Worm (Caenorhabditis elegans) whole organism, L4 larva: ENCODE measurements around the gene ZC13.10.
A peak's percentile ranks its signal among the peaks of the same experiment; 100 is the strongest.

Experiments
- D1046.2 ChIP-seq: fragments of 200-800 bp; sonication (Bioruptor generic); IDR thresholded peaks from 2 replicates; pipeline ENCODE4 v1.3.6; 2022; ENCODE audit warnings: missing genetic modification characterization, missing compliant biosample characterization
- Y105C5A.15 ChIP-seq: fragments of 200-800 bp; sonication (Bioruptor generic); IDR thresholded peaks from 2 replicates; pipeline ENCODE4 v1.3.6; 2022; ENCODE audit warnings: missing genetic modification characterization, missing compliant biosample characterization
- Y48G9A.11 ChIP-seq: fragments of 200-800 bp; sonication (Bioruptor generic); IDR thresholded peaks from 2 replicates; pipeline ENCODE4 v1.3.6; 2022; ENCODE audit warnings: missing genetic modification reagents, missing genetic modification characterization, missing compliant biosample characterization
- aha-1 ChIP-seq: fragments of 150-350 bp; peaks from one replicate; lab custom pipeline; 2014; ENCODE audit warnings: missing biosample characterization, missing genetic modification characterization
- ama-1 ChIP-seq: fragments of 150-350 bp; optimal IDR thresholded peaks from 2 replicates; lab custom pipeline; 2014; ENCODE audit warnings: inconsistent platforms, mixed read lengths
- ceh-20 ChIP-seq: fragments of 200-800 bp; sonication (Bioruptor generic); IDR thresholded peaks from 2 replicates; pipeline ENCODE4 v1.3.6; 2022; ENCODE audit warnings: missing genetic modification reagents, missing genetic modification characterization, missing compliant biosample characterization
- ceh-32 ChIP-seq: sonication (generic microtip); optimal IDR thresholded peaks from 2 replicates; lab custom pipeline; 2016; ENCODE audit warnings: mild to moderate bottlenecking, missing genetic modification characterization, missing compliant biosample characterization; ENCODE audit not compliant: poor library complexity
- ceh-44 ChIP-seq: fragments of 200-800 bp; sonication (Bioruptor generic); IDR thresholded peaks from 2 replicates; pipeline ENCODE4 v1.3.6; 2022; ENCODE audit warnings: missing genetic modification reagents, missing genetic modification characterization, missing compliant biosample characterization
- ctbp-1 ChIP-seq: fragments of 200-800 bp; sonication (Bioruptor generic); IDR thresholded peaks from 2 replicates; pipeline ENCODE4 v1.3.6; 2022; ENCODE audit warnings: missing genetic modification reagents, missing genetic modification characterization, missing compliant biosample characterization
- dve-1 ChIP-seq: sonication (generic microtip); optimal IDR thresholded peaks from 2 replicates; lab custom pipeline; 2017; ENCODE audit warnings: antibody characterized with exemption, mild to moderate bottlenecking, missing genetic modification characterization, missing compliant biosample characterization; ENCODE audit not compliant: insufficient read depth
- egl-27 ChIP-seq: sonication (generic microtip); optimal IDR thresholded peaks from 3 replicates; lab custom pipeline; 2017; ENCODE audit warnings: missing biosample characterization, missing genetic modification reagents, missing genetic modification characterization
- fkh-10 ChIP-seq: fragments of 150-350 bp; optimal IDR thresholded peaks from 2 replicates; lab custom pipeline; 2014; ENCODE audit warnings: missing biosample characterization, missing genetic modification reagents, missing genetic modification characterization
- hif-1 ChIP-seq, 2 experiments: sonication (generic microtip); optimal IDR thresholded peaks; 2 replicates each; lab custom pipeline; 2016 to 2017; ENCODE audit warnings: missing compliant biosample characterization in 2 of 2, missing genetic modification characterization in 2 of 2, missing genetic modification reagents in 2 of 2, missing genotype in 2 of 2, mild to moderate bottlenecking in 1 of 2
- hlh-11 ChIP-seq: fragments of 200-800 bp; sonication (Bioruptor generic); optimal IDR thresholded peaks from 2 replicates; lab custom pipeline; 2018; ENCODE audit warnings: mild to moderate bottlenecking, missing genetic modification characterization, missing compliant biosample characterization
- hlh-30 ChIP-seq: sonication (generic microtip); optimal IDR thresholded peaks from 2 replicates; lab custom pipeline; 2017; ENCODE audit warnings: antibody characterized with exemption, mild to moderate bottlenecking, missing genetic modification characterization, missing compliant biosample characterization; ENCODE audit not compliant: insufficient read depth
- hmg-1.1 ChIP-seq: fragments of 200-800 bp; sonication (Bioruptor generic); IDR thresholded peaks from 2 replicates; pipeline ENCODE4 v1.3.6; 2022; ENCODE audit warnings: missing genetic modification reagents, missing genetic modification characterization, missing compliant biosample characterization
- lin-39 ChIP-seq: fragments of 150-350 bp; optimal IDR thresholded peaks from 2 replicates; lab custom pipeline; 2014; ENCODE audit warnings: missing biosample characterization, missing genetic modification reagents, missing genetic modification characterization
- madf-9 ChIP-seq: fragments of 200-800 bp; sonication (Bioruptor generic); conservative IDR thresholded peaks from 2 replicates; pipeline ENCODE4 v1.3.6; 2022; ENCODE audit warnings: missing genetic modification reagents, missing genetic modification characterization, missing compliant biosample characterization
- mdl-1 ChIP-seq, 2 experiments: fragments of 150-350 bp in 1 of 2; sonication (generic microtip) in 1 of 2; optimal IDR thresholded peaks; 2 replicates each; lab custom pipeline; 2014 to 2017; ENCODE audit warnings: missing biosample characterization in 2 of 2, missing genetic modification characterization in 2 of 2
- mes-2 ChIP-seq: sonication (generic microtip); optimal IDR thresholded peaks from 2 replicates; lab custom pipeline; 2016; ENCODE audit warnings: missing genotype, mild to moderate bottlenecking, missing genetic modification characterization, missing compliant biosample characterization; ENCODE audit not compliant: poor library complexity, severe bottlenecking
- nhr-102 ChIP-seq: sonication (generic microtip); optimal IDR thresholded peaks from 2 replicates; lab custom pipeline; 2016; ENCODE audit warnings: mild to moderate bottlenecking, missing genetic modification characterization, moderate library complexity, missing compliant biosample characterization
- nhr-237 ChIP-seq: sonication (generic microtip); optimal IDR thresholded peaks from 2 replicates; lab custom pipeline; 2017; ENCODE audit warnings: missing biosample characterization, missing genetic modification characterization
- nhr-25 ChIP-seq: sonication (generic microtip); optimal IDR thresholded peaks from 2 replicates; lab custom pipeline; 2017; ENCODE audit warnings: missing genetic modification characterization, mild to moderate bottlenecking, missing compliant biosample characterization, antibody characterized with exemption, moderate library complexity, borderline replicate concordance; ENCODE audit not compliant: insufficient read depth
- nhr-77 ChIP-seq: fragments of 150-350 bp; optimal IDR thresholded peaks from 2 replicates; lab custom pipeline; 2014; ENCODE audit warnings: missing biosample characterization, missing genetic modification characterization
- pha-4 ChIP-seq, 2 experiments: fragments of 150-350 bp in 1 of 2; fragments of 200-800 bp in 1 of 2; sonication (Bioruptor generic) in 1 of 2; IDR thresholded peaks in 1 of 2; optimal IDR thresholded peaks in 1 of 2; 2 replicates each; pipeline versions ENCODE4 v1.3.6 to Lab custom; 2014 to 2022; ENCODE audit warnings: missing genetic modification characterization in 2 of 2, missing genetic modification reagents in 2 of 2, missing biosample characterization in 1 of 2, missing compliant biosample characterization in 1 of 2
- rbr-2 ChIP-seq: sonication (generic microtip); optimal IDR thresholded peaks from 2 replicates; lab custom pipeline; 2016; ENCODE audit warnings: missing genotype, missing genetic modification characterization, missing compliant biosample characterization
- skn-1 ChIP-seq: fragments of 150-350 bp; optimal IDR thresholded peaks from 2 replicates; lab custom pipeline; 2014; ENCODE audit warnings: missing biosample characterization, missing genetic modification characterization
- snpc-1.2 ChIP-seq: fragments of 200-800 bp; sonication (Bioruptor generic); IDR thresholded peaks from 2 replicates; pipeline ENCODE4 v1.3.6; 2022; ENCODE audit warnings: missing genetic modification reagents, missing genetic modification characterization, missing compliant biosample characterization
- spr-1 ChIP-seq: sonication (generic microtip); optimal IDR thresholded peaks from 2 replicates; lab custom pipeline; 2016; ENCODE audit warnings: mild to moderate bottlenecking, missing genetic modification characterization, missing compliant biosample characterization
- spr-3 ChIP-seq: fragments of 200-800 bp; sonication (Bioruptor generic); optimal IDR thresholded peaks from 2 replicates; lab custom pipeline; 2018; ENCODE audit warnings: mild to moderate bottlenecking, missing genetic modification characterization, missing compliant biosample characterization
- unc-130 ChIP-seq: sonication (generic microtip); optimal IDR thresholded peaks from 2 replicates; lab custom pipeline; 2016; ENCODE audit warnings: missing genetic modification reagents, missing genetic modification characterization, missing compliant biosample characterization
- unc-39 ChIP-seq: sonication (generic microtip); optimal IDR thresholded peaks from 2 replicates; lab custom pipeline; 2017; ENCODE audit warnings: missing biosample characterization, missing genetic modification characterization
- unc-62 ChIP-seq, 3 experiments: fragments of 150-350 bp in 1 of 3; sonication (generic microtip); optimal IDR thresholded peaks in 2 of 3; peaks in 1 of 3; 1 replicate in 1 of 3; 2 replicates in 2 of 3; lab custom pipeline; 2014 to 2017; ENCODE audit warnings: missing biosample characterization in 3 of 3, missing genetic modification characterization in 3 of 3, missing genetic modification reagents in 3 of 3, missing genotype in 1 of 3
- vab-7 ChIP-seq: fragments of 200-800 bp; sonication (Bioruptor generic); IDR thresholded peaks from 2 replicates; pipeline ENCODE4 v1.3.6; 2022; ENCODE audit warnings: missing genetic modification reagents, missing genetic modification characterization, missing compliant biosample characterization
- zfp-3 ChIP-seq: fragments of 200-800 bp; sonication (Bioruptor generic); conservative IDR thresholded peaks from 2 replicates; pipeline ENCODE4 v1.3.6; 2022; ENCODE audit warnings: missing genetic modification reagents, missing genetic modification characterization, missing compliant biosample characterization
- zip-2 ChIP-seq: fragments of 150-350 bp; optimal IDR thresholded peaks from 2 replicates; lab custom pipeline; 2014; ENCODE audit warnings: missing biosample characterization, missing genetic modification characterization
- ztf-7 ChIP-seq: fragments of 150-350 bp; optimal IDR thresholded peaks from 2 replicates; lab custom pipeline; 2014; ENCODE audit warnings: missing biosample characterization, missing genetic modification characterization

Gene ZC13.10

DNA sequence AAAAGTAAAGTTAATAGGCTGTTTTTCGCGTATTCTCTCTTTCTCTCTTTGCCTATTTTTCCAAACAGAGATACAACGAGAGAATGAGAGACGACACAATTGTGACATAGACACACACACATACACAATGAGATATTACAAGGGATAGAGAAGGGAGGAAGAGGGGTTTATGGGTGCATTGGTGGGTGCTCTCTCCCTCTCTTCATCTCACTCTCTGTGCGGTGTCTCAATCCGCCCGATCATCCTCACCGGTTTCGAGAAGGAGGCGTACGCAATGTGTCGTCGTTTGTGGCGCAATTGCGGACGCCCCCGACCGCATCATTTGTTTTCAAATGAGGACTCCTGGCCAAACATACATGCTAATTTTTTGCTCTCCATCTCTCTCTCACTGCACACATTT, 47.1 kb upstream of the ZC13.10 start (continued):
- no peak for TF ChIP-seq egl-27 (tag; lab: Kevin White, UChicago)
- TF ChIP-seq nhr-237 (tag; lab: Kevin White, UChicago) = no peak
- peak; percentile 82 for TF ChIP-seq ceh-20 (GFP tag; lab: Robert Waterston, UW)
- TF ChIP-seq zip-2 (tag; lab: Kevin White, UChicago) = no peak
- TF ChIP-seq snpc-1.2 (GFP tag; lab: Robert Waterston, UW) = no peak
- no peak for TF ChIP-seq unc-130 (GFP tag; lab: Kevin White, UChicago)
- no peak for TF ChIP-seq D1046.2
- peak; percentile 70 for TF ChIP-seq spr-1 (tag; lab: Kevin White, UChicago)
- peak; percentile 87 for TF ChIP-seq hlh-11 (tag; lab: Kevin White, UChicago)
- TF ChIP-seq mdl-1 (tag; optimal IDR thresholded peaks at IDR 0.05; lab: Kevin White, UChicago) = peak; percentile 5 to 89
- peak; percentile 69 for TF ChIP-seq nhr-102 (tag; lab: Kevin White, UChicago)
- TF ChIP-seq Y48G9A.11 (GFP tag; lab: Robert Waterston, UW) = no peak
- TF ChIP-seq rbr-2 (tag; lab: Kevin White, UChicago) = peak; percentile 97
- TF ChIP-seq hlh-30 = peak; percentile 80
- TF ChIP-seq nhr-77 (tag; lab: Kevin White, UChicago) = peak; percentile 74
- peak; percentile 31; the same call in 1 of the 2 replicates for TF ChIP-seq zfp-3 (GFP tag; lab: Robert Waterston, UW)
- TF ChIP-seq spr-3 (GFP tag; lab: Kevin White, UChicago) = no peak
- TF ChIP-seq lin-39 (tag; lab: Kevin White, UChicago) = no peak
- peak; percentile 72 for TF ChIP-seq vab-7 (GFP tag; lab: Robert Waterston, UW)
- peak; percentile 40 for TF ChIP-seq ceh-32 (tag; lab: Kevin White, UChicago)

DNA sequence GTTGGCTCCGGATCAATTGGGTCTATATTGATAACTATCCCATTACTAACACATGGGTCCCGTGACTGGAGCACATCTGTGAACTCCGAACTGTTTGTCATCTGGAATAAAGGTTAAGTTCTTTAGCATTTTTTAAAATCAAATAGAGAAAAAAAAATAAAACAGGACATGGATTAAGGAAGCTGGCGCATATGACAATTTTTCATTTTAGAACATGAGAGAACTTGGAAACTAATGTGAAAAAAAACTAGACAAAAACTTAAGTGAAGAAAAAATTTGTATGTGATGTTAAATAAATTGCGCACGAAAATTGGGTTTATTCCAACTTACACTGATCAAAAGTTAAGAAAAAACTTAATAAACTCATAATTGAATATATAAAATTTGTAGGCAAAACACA, 46.4 kb upstream of the ZC13.10 start, which contains the start of gene sms-2:
sms-2 (minus strand) TSS at position 101 of the 400 bp plus-strand sequence.
- TF ChIP-seq ctbp-1 (GFP tag; lab: Robert Waterston, UW) = no peak
- TF ChIP-seq nhr-25 = no peak
- no peak for TF ChIP-seq mes-2 (tag; lab: Kevin White, UChicago)
- TF ChIP-seq unc-39 (tag; lab: Kevin White, UChicago) = no peak
- TF ChIP-seq pha-4 (GFP tag; IDR thresholded peaks at IDR 0.05; lab: Robert Waterston, UW) = no peak
- TF ChIP-seq pha-4 (tag; optimal IDR thresholded peaks at IDR 0.05; lab: Kevin White, UChicago) = no peak
- no peak for TF ChIP-seq fkh-10 (GFP tag; lab: Kevin White, UChicago)
- no peak for TF ChIP-seq hmg-1.1 (GFP tag; lab: Robert Waterston, UW)
- TF ChIP-seq madf-9 (GFP tag; lab: Robert Waterston, UW) = no peak
- no peak for TF ChIP-seq ceh-44 (GFP tag; lab: Robert Waterston, UW)
- TF ChIP-seq nhr-102 (tag; lab: Kevin White, UChicago) = no peak
- TF ChIP-seq skn-1 (tag; lab: Kevin White, UChicago) = no peak
- no peak for TF ChIP-seq snpc-1.2 (GFP tag; lab: Robert Waterston, UW)
- no peak for TF ChIP-seq ztf-7 (tag; lab: Kevin White, UChicago)
- no peak for TF ChIP-seq dve-1
- no peak for TF ChIP-seq hif-1 (tag; optimal IDR thresholded peaks at IDR 0.05; lab: Kevin White, UChicago)
- TF ChIP-seq, all 104 proteins: peak for 0

DNA sequence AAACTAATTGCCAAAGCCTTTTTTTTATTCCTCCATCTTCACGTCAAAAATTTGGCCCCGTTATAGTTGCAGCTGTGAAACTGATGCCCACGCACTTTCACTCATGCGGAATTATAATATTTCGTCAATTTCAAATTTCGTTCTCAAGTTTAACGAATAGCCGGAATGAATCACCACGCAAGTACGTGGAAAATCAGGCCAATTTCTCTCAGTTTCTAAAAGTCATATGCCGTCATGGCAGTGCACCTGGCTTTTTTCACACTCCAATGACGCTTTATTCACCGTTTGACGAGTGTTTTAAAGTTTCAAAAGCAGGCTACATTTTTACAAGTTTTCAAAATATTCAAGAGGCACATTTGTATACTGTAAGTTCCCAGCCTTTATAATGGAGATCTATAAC, 45.5 kb upstream of the ZC13.10 start:
- TF ChIP-seq ama-1 (lab: Kevin White, UChicago) (no peak), unc-62 (GFP tag; optimal IDR thresholded peaks at IDR 0.05 in 1 of 2; lab: Kevin White, UChicago) (peak in 1 of 2 experiments; percentile 62), unc-62 (tag; optimal IDR thresholded peaks at IDR 0.05; lab: Kevin White, UChicago) (no peak), aha-1 (peak; percentile 3), Y105C5A.15 (GFP tag; lab: Robert Waterston, UW) (no peak)
- TF ChIP-seq, all 104 proteins: peak for 2
